Worm (Caenorhabditis elegans) whole organism, late embryonic: ENCODE measurements around the gene M176.9.

Experiments
- C08G9.2 ChIP-seq: sonication (generic microtip); optimal IDR thresholded peaks from 2 replicates; lab custom pipeline; 2016; ENCODE audit warnings: mild to moderate bottlenecking, missing genetic modification characterization, moderate library complexity, missing compliant biosample characterization
- C38D4.7 ChIP-seq: fragments of 200-800 bp; sonication (Bioruptor generic); optimal IDR thresholded peaks from 2 replicates; lab custom pipeline; 2018; ENCODE audit warnings: mild to moderate bottlenecking, missing genetic modification characterization, moderate library complexity, missing compliant biosample characterization
- F13H6.1 ChIP-seq: sonication (generic microtip); optimal IDR thresholded peaks from 2 replicates; lab custom pipeline; 2016; ENCODE audit warnings: missing genetic modification characterization, missing compliant biosample characterization
- K09A11.1 ChIP-seq: sonication (generic microtip); optimal IDR thresholded peaks from 2 replicates; lab custom pipeline; 2017; ENCODE audit warnings: antibody characterized with exemption, mild to moderate bottlenecking, missing genetic modification characterization, missing compliant biosample characterization; ENCODE audit not compliant: insufficient read depth
- Y22D7AL.16 ChIP-seq: sonication (generic microtip); optimal IDR thresholded peaks from 2 replicates; lab custom pipeline; 2016; ENCODE audit warnings: missing genetic modification characterization, missing compliant biosample characterization
- ama-1 ChIP-seq: fragments of 150-350 bp; optimal IDR thresholded peaks from 2 replicates; lab custom pipeline; 2014
- ceh-14 ChIP-seq: sonication (generic microtip); optimal IDR thresholded peaks from 2 replicates; lab custom pipeline; 2016; ENCODE audit warnings: missing genotype, missing genetic modification characterization, missing compliant biosample characterization
- ceh-2 ChIP-seq: sonication (generic microtip); optimal IDR thresholded peaks from 2 replicates; lab custom pipeline; 2016; ENCODE audit warnings: missing genotype, missing genetic modification characterization, missing compliant biosample characterization
- ceh-31 ChIP-seq: sonication (generic microtip); optimal IDR thresholded peaks from 2 replicates; lab custom pipeline; 2016; ENCODE audit warnings: missing genetic modification characterization, missing compliant biosample characterization
- ceh-34 ChIP-seq: sonication (generic microtip); optimal IDR thresholded peaks from 2 replicates; lab custom pipeline; 2016; ENCODE audit warnings: mild to moderate bottlenecking, missing genetic modification characterization, missing compliant biosample characterization
- ceh-45 ChIP-seq: fragments of 200-800 bp; sonication (Bioruptor generic); IDR thresholded peaks from 2 replicates; pipeline ENCODE4 v1.3.6; 2022; ENCODE audit warnings: missing genetic modification reagents, missing genetic modification characterization, missing compliant biosample characterization
- ceh-48 ChIP-seq: sonication (generic microtip); optimal IDR thresholded peaks from 2 replicates; lab custom pipeline; 2016; ENCODE audit warnings: missing genetic modification characterization, inconsistent platforms, missing compliant biosample characterization
- ceh-6 ChIP-seq: fragments of 200-800 bp; sonication (Bioruptor generic); optimal IDR thresholded peaks from 2 replicates; lab custom pipeline; 2018; ENCODE audit warnings: mild to moderate bottlenecking, missing genetic modification characterization, missing compliant biosample characterization
- ceh-9 ChIP-seq: sonication (generic microtip); optimal IDR thresholded peaks from 2 replicates; lab custom pipeline; 2016; ENCODE audit warnings: mild to moderate bottlenecking, missing genetic modification characterization, inconsistent platforms, missing compliant biosample characterization
- che-1 ChIP-seq: sonication (generic microtip); optimal IDR thresholded peaks from 2 replicates; lab custom pipeline; 2016; ENCODE audit warnings: mild to moderate bottlenecking, missing genetic modification characterization, missing compliant biosample characterization
- elt-2 ChIP-seq: sonication (generic microtip); optimal IDR thresholded peaks from 2 replicates; lab custom pipeline; 2016; ENCODE audit warnings: missing genetic modification reagents, missing genetic modification characterization, missing compliant biosample characterization
- elt-4 ChIP-seq: sonication (generic microtip); optimal IDR thresholded peaks from 2 replicates; lab custom pipeline; 2016; ENCODE audit warnings: missing genetic modification characterization, missing compliant biosample characterization
- ets-4 ChIP-seq: sonication (generic microtip); optimal IDR thresholded peaks from 2 replicates; lab custom pipeline; 2016; ENCODE audit warnings: missing genetic modification characterization, missing compliant biosample characterization
- eyg-1 ChIP-seq: sonication (generic microtip); optimal IDR thresholded peaks from 2 replicates; lab custom pipeline; 2016; ENCODE audit warnings: missing genotype, missing genetic modification characterization, missing compliant biosample characterization
- fax-1 ChIP-seq: sonication (generic microtip); optimal IDR thresholded peaks from 2 replicates; lab custom pipeline; 2016; ENCODE audit warnings: missing genotype, missing genetic modification characterization, missing compliant biosample characterization
- fkh-10 ChIP-seq: fragments of 150-350 bp; optimal IDR thresholded peaks from 2 replicates; lab custom pipeline; 2014; ENCODE audit warnings: missing biosample characterization, missing genetic modification reagents, missing genetic modification characterization
- fkh-6 ChIP-seq: sonication (generic microtip); optimal IDR thresholded peaks from 2 replicates; lab custom pipeline; 2016; ENCODE audit warnings: missing genetic modification characterization, missing compliant biosample characterization
- gmeb-2 ChIP-seq: sonication (generic microtip); optimal IDR thresholded peaks from 2 replicates; lab custom pipeline; 2016; ENCODE audit warnings: missing genetic modification characterization, inconsistent platforms, missing compliant biosample characterization
- hlh-15 ChIP-seq: sonication (generic microtip); optimal IDR thresholded peaks from 2 replicates; lab custom pipeline; 2016; ENCODE audit warnings: missing genetic modification characterization, missing compliant biosample characterization
- hlh-8 ChIP-seq: sonication (generic microtip); optimal IDR thresholded peaks from 2 replicates; lab custom pipeline; 2016; ENCODE audit warnings: missing genotype, missing genetic modification characterization, missing compliant biosample characterization
- lin-11 ChIP-seq: fragments of 200-800 bp; sonication (Bioruptor generic); optimal IDR thresholded peaks from 2 replicates; lab custom pipeline; 2018; ENCODE audit warnings: mild to moderate bottlenecking, missing genetic modification characterization, missing compliant biosample characterization
- madf-2 ChIP-seq: sonication (generic microtip); optimal IDR thresholded peaks from 2 replicates; lab custom pipeline; 2017; ENCODE audit warnings: missing genetic modification characterization, missing compliant biosample characterization
- mec-3 ChIP-seq: sonication (generic microtip); optimal IDR thresholded peaks from 2 replicates; lab custom pipeline; 2016; ENCODE audit warnings: borderline replicate concordance, missing genetic modification characterization, missing compliant biosample characterization
- nfya-1 ChIP-seq: sonication (generic microtip); optimal IDR thresholded peaks from 2 replicates; lab custom pipeline; 2017; ENCODE audit warnings: missing genetic modification characterization, mild to moderate bottlenecking, missing compliant biosample characterization, antibody characterized with exemption, moderate library complexity
- nhr-232 ChIP-seq: sonication (generic microtip); optimal IDR thresholded peaks from 2 replicates; lab custom pipeline; 2016; ENCODE audit warnings: missing genetic modification characterization, missing compliant biosample characterization
- npax-4 ChIP-seq: sonication (generic microtip); optimal IDR thresholded peaks from 2 replicates; lab custom pipeline; 2016; ENCODE audit warnings: missing genetic modification characterization, missing compliant biosample characterization
- odd-2 ChIP-seq: sonication (generic microtip); optimal IDR thresholded peaks from 2 replicates; lab custom pipeline; 2017; ENCODE audit warnings: antibody characterized with exemption, mild to moderate bottlenecking, missing genetic modification characterization, missing compliant biosample characterization
- pag-3 ChIP-seq: sonication (generic microtip); optimal IDR thresholded peaks from 2 replicates; lab custom pipeline; 2016; ENCODE audit warnings: missing compliant biosample characterization, missing genetic modification characterization, borderline replicate concordance
- pat-9 ChIP-seq: fragments of 200-800 bp; sonication (Bioruptor generic); optimal IDR thresholded peaks from 2 replicates; lab custom pipeline; 2018; ENCODE audit warnings: mild to moderate bottlenecking, missing genetic modification characterization, moderate library complexity, missing compliant biosample characterization
- sox-4 ChIP-seq: sonication (generic microtip); optimal IDR thresholded peaks from 2 replicates; lab custom pipeline; 2017; ENCODE audit warnings: mild to moderate bottlenecking, missing genetic modification characterization, inconsistent platforms, missing compliant biosample characterization
- tbx-2 ChIP-seq: sonication (generic microtip); optimal IDR thresholded peaks from 2 replicates; lab custom pipeline; 2016; ENCODE audit warnings: missing genetic modification characterization, missing compliant biosample characterization
- tbx-7 ChIP-seq: sonication (generic microtip); optimal IDR thresholded peaks from 2 replicates; lab custom pipeline; 2016; ENCODE audit warnings: missing genotype, missing genetic modification characterization, missing compliant biosample characterization
- unc-42 ChIP-seq: sonication (generic microtip); optimal IDR thresholded peaks from 2 replicates; lab custom pipeline; 2016; ENCODE audit warnings: missing genotype, missing genetic modification characterization, missing compliant biosample characterization
- zip-5 ChIP-seq: sonication (generic microtip); optimal IDR thresholded peaks from 2 replicates; lab custom pipeline; 2016; ENCODE audit warnings: missing genetic modification characterization, missing compliant biosample characterization

M176.9 gene

DNA sequence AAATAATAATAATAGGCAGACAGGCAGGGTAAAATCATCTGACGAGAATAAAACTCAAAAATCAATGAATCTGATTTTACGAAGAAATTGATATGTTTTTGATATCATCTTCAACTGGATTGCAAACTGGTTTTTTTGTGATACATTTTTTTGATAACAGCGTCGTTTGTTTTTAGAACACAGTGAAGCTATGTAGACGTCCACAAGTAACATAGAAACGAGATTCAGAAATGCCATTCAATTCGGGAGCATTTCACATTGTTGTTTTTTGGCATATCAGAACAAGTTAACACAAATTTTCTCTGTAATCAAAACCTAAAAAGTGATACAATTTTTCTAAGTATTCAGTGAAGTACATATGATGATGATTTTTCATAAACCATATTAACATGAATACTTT, 26.8 kb upstream of the M176.9 start, which contains the start of gene chil-13:
chil-13 (minus strand) TSS at position 101 of the 400 bp plus-strand sequence.
- no peak for TF ChIP-seq npax-4 (tag; lab: Kevin White, UChicago)
- TF ChIP-seq pat-9 (tag; lab: Kevin White, UChicago): no peak
- no peak for TF ChIP-seq odd-2
- no peak for TF ChIP-seq fax-1 (tag; lab: Kevin White, UChicago)
- TF ChIP-seq elt-4 (tag; lab: Kevin White, UChicago): no peak
- TF ChIP-seq tbx-2 (tag; lab: Kevin White, UChicago): no peak
- no peak for TF ChIP-seq pag-3
- TF ChIP-seq Y22D7AL.16 (tag; lab: Kevin White, UChicago): no peak
- TF ChIP-seq F13H6.1: no peak
- no peak for TF ChIP-seq ceh-2 (tag; lab: Kevin White, UChicago)
- no peak for TF ChIP-seq ama-1 (lab: Kevin White, UChicago)
- TF ChIP-seq hlh-8 (tag; lab: Kevin White, UChicago): no peak
- TF ChIP-seq hlh-15 (tag; lab: Kevin White, UChicago): no peak
- TF ChIP-seq C38D4.7: no peak
- no peak for TF ChIP-seq ceh-45 (GFP tag; lab: Robert Waterston, UW)
- no peak for TF ChIP-seq gmeb-2 (tag; lab: Kevin White, UChicago)
- no peak for TF ChIP-seq ceh-34

DNA sequence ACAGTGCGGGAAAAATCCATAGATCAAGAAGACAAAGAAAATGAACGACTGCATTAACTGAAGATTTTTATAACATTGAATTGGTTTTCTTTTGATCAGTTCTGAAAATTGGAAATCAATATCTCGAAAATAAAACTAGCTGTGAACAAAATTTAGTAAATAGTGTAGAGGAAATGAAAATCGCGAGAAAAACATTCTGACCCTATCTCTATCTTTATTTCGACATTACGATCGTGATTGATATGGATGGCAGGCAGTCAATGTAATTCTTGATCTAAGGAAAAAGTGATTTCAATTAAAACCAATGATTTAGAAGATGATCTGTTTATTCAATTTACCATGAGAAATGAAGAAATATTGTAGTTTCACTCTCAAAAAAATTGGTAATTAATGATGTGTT, 24.6 kb upstream of the M176.9 start, which contains the start of gene kin-16:
kin-16 (minus strand) TSS at position 101 of the 400 bp plus-strand sequence.
- TF ChIP-seq pag-3 (no peak), fkh-10 (GFP tag; lab: Kevin White, UChicago) (no peak), sox-4 (tag; lab: Kevin White, UChicago) (no peak), mec-3 (tag; lab: Kevin White, UChicago) (no peak), npax-4 (tag; lab: Kevin White, UChicago) (no peak), odd-2 (no peak), ceh-2 (tag; lab: Kevin White, UChicago) (no peak), K09A11.1 (tag; lab: Kevin White, UChicago) (no peak), nfya-1 (tag; lab: Kevin White, UChicago) (no peak), ets-4 (tag; lab: Kevin White, UChicago) (no peak), eyg-1 (tag; lab: Kevin White, UChicago) (no peak), ceh-9 (tag; lab: Kevin White, UChicago) (no peak), unc-42 (tag; lab: Kevin White, UChicago) (no peak), tbx-7 (tag; lab: Kevin White, UChicago) (no peak), che-1 (no peak), nhr-232 (no peak), ceh-48 (tag; lab: Kevin White, UChicago) (no peak), ceh-6 (no peak), lin-11 (tag; lab: Kevin White, UChicago) (no peak)

DNA sequence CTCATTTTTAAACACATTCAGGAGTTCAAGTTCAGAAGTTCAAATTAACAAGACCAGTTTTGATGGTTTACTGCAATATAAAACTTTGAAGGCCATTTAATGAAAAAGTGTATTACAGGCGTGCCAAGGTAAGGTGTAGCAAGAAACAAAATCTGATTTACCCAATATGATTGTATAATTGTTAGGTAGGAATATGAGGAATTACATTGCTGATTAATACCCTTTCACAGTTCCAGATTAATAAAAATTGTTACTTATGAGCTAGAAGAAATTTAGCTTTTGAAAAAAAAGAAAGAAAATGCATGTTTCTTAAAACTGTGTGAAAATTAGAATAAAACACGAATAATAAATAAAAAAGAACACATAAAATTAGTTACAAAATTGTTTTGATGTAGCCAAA, 22.2 kb upstream of the M176.9 start, which contains the start of gene kin-15:
kin-15 (minus strand) TSS at position 101 of the 400 bp plus-strand sequence.
- TF ChIP-seq madf-2 (tag; lab: Kevin White, UChicago): no peak
- TF ChIP-seq hlh-15 (tag; lab: Kevin White, UChicago): no peak
- TF ChIP-seq gmeb-2 (tag; lab: Kevin White, UChicago): no peak
- TF ChIP-seq unc-42 (tag; lab: Kevin White, UChicago): no peak
- TF ChIP-seq ceh-45 (GFP tag; lab: Robert Waterston, UW): no peak

DNA sequence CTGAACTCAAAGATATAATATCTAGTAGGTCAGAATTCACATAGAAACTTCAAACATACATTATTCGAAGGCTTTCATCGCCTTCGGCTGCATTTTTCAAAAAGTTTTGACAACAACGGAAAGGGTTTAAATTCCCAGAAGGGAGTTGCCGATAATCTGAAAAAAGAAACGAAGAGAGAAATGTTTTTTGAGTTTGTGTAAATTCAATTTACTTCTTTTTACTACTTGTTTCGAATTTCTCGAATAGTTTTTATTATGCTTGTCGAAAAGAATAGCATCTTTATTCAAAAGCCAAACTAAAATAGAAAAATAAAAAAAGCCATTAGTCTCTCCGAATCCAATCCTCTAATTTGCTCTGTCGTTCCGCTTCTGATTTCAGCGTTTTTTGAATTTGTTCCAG, 19.7 kb upstream of the M176.9 start:
- TF ChIP-seq ceh-6 (no peak), C08G9.2 (tag; lab: Kevin White, UChicago) (no peak), fkh-6 (no peak), ceh-48 (tag; lab: Kevin White, UChicago) (no peak), madf-2 (tag; lab: Kevin White, UChicago) (no peak), tbx-2 (tag; lab: Kevin White, UChicago) (no peak), elt-2 (tag; lab: Kevin White, UChicago) (no peak), F13H6.1 (no peak), ceh-45 (GFP tag; lab: Robert Waterston, UW) (no peak), zip-5 (tag; lab: Kevin White, UChicago) (no peak), ceh-14 (tag; lab: Kevin White, UChicago) (no peak), eyg-1 (tag; lab: Kevin White, UChicago) (no peak), nfya-1 (tag; lab: Kevin White, UChicago) (no peak), ceh-31 (no peak)
